Worm (Caenorhabditis elegans): Measurements from ENCODE around the gene Y6E2A.7.

The Y6E2A.7 gene

DNA sequence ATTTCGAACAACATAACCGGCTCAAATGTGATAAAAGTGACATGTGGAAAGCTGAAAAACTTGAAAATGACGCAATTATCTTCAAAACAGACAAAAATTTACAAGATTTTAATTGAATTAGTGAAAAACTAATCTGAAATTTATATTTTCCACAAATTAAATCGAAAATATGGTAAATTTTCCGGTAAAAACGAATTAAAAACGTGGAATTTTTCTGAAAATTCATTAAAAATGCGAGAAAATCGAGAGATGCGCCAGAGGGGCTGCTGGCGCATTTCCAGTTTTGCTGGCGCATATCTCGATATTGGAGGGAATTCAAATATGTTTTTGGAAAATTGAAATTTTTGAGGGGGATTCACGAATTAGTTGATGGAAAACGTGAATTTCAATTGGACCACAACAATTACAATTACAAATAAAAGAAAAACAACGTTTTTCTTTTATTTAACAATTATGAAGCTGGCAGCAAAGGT, 46.5 kb downstream of the Y6E2A.7 start, which contains the start of the genes haf-3 and F57A10.2 (continued):
- peak; percentile 94 for TF ChIP-seq T26A8.4 (GFP tag; IDR thresholded peaks at IDR 0.05)
- TF ChIP-seq hlh-30 (tag; optimal IDR thresholded peaks at IDR 0.05; ENCODE audit: insufficient read depth): peak; percentile 78
- TF ChIP-seq lin-13 (GFP tag; optimal IDR thresholded peaks at IDR 0.05): peak; percentile 83
- TF ChIP-seq daf-8 (GFP tag; IDR thresholded peaks at IDR 0.05): no peak
- no peak for TF ChIP-seq sdz-12 (GFP tag; optimal IDR thresholded peaks at IDR 0.05)
- TF ChIP-seq lin-29 (GFP tag; IDR thresholded peaks at IDR 0.05): peak; percentile 62; the same call in 1 of the 2 replicates
- peak; percentile 38 for TF ChIP-seq ceh-32 (tag; optimal IDR thresholded peaks at IDR 0.05; ENCODE audit: poor library complexity)
- TF ChIP-seq cey-2 (tag; optimal IDR thresholded peaks at IDR 0.05; ENCODE audit: borderline replicate concordance, insufficient read depth): no peak
- TF ChIP-seq mes-2 (tag; optimal IDR thresholded peaks at IDR 0.05; ENCODE audit: poor library complexity, severe bottlenecking): peak; percentile 93
- TF ChIP-seq lin-15B (tag; optimal IDR thresholded peaks at IDR 0.05): peak; percentile 68
- TF ChIP-seq nhr-102 (tag; optimal IDR thresholded peaks at IDR 0.05): peak; percentile 92
- no peak for TF ChIP-seq mxl-2 (GFP tag; conservative IDR thresholded peaks at IDR 0.05)
- peak; percentile 80; the same call in 1 of the 2 replicates for TF ChIP-seq ctbp-1 (GFP tag; IDR thresholded peaks at IDR 0.05)
- no peak for TF ChIP-seq ZK546.5 (tag; optimal IDR thresholded peaks at IDR 0.05)
- TF ChIP-seq hlh-11 (tag; optimal IDR thresholded peaks at IDR 0.05): peak; percentile 82
- peak; percentile 6 for TF ChIP-seq ces-1 (GFP tag; optimal IDR thresholded peaks at IDR 0.05)
- TF ChIP-seq R02D3.7 (tag; optimal IDR thresholded peaks at IDR 0.05): no peak
- TF ChIP-seq snpc-1.2 (GFP tag; IDR thresholded peaks at IDR 0.05): peak; percentile 70
- TF ChIP-seq snpc-4 (tag; optimal IDR thresholded peaks at IDR 0.05): peak; percentile 34
- TF ChIP-seq duxl-1 (tag; optimal IDR thresholded peaks at IDR 0.05; ENCODE audit: poor library complexity): peak; percentile 92
- peak; percentile 73 for TF ChIP-seq spr-3 (GFP tag; optimal IDR thresholded peaks at IDR 0.05)
- TF ChIP-seq jun-1 (tag; optimal IDR thresholded peaks at IDR 0.05): peak; percentile 62
- TF ChIP-seq zag-1 (tag; optimal IDR thresholded peaks at IDR 0.05): no peak
- peak; percentile 78 for TF ChIP-seq spr-1 (tag; optimal IDR thresholded peaks at IDR 0.05)
- TF ChIP-seq zip-2 (tag; optimal IDR thresholded peaks at IDR 0.05): peak; percentile 76
- TF ChIP-seq lin-39 (tag; optimal IDR thresholded peaks at IDR 0.05): no peak
- no peak for TF ChIP-seq nhr-42 (GFP tag; IDR thresholded peaks at IDR 0.05)
- peak; percentile 80 for TF ChIP-seq F49E8.2 (tag; optimal IDR thresholded peaks at IDR 0.05; ENCODE audit: borderline replicate concordance)
- no peak for TF ChIP-seq daf-12 (tag; optimal IDR thresholded peaks at IDR 0.05)
- TF ChIP-seq nhr-10 (tag; optimal IDR thresholded peaks at IDR 0.05): no peak
- TF ChIP-seq madf-9 (GFP tag; conservative IDR thresholded peaks at IDR 0.05): peak; percentile 56; the same call in 1 of the 2 replicates
- peak in 1 of 2 experiments; percentile 95 for TF ChIP-seq lsy-2 (tag; optimal IDR thresholded peaks at IDR 0.05)
- 0 out of 2 replicates have a peak, but pooled peaks have one; percentile 36 for TF ChIP-seq D1046.2 (GFP tag; IDR thresholded peaks at IDR 0.05)
- peak; percentile 99 for TF ChIP-seq dpl-1 (GFP tag; optimal IDR thresholded peaks at IDR 0.05)
- TF ChIP-seq dve-1 (tag; optimal IDR thresholded peaks at IDR 0.05; ENCODE audit: insufficient read depth): peak; percentile 95
- TF ChIP-seq daf-16 (GFP tag; optimal IDR thresholded peaks at IDR 0.05): peak in 1 of 2 experiments; percentile 58
- peak; percentile 42 for TF ChIP-seq daf-16 (tag; optimal IDR thresholded peaks at IDR 0.05)
- TF ChIP-seq tra-1 (GFP tag; IDR thresholded peaks at IDR 0.05): peak; percentile 88
- peak; percentile 9 for TF ChIP-seq nhr-25 (tag; optimal IDR thresholded peaks at IDR 0.05; ENCODE audit: borderline replicate concordance, insufficient read depth)
- TF ChIP-seq Y5F2A.4 (GFP tag; optimal IDR thresholded peaks at IDR 0.05): peak; percentile 40
- TF ChIP-seq nhr-76 (tag; optimal IDR thresholded peaks at IDR 0.05): no peak
- TF ChIP-seq lin-1 (GFP tag; IDR thresholded peaks at IDR 0.05): peak; percentile 55; the same call in 1 of the 2 replicates
- TF ChIP-seq ceh-28 (tag; optimal IDR thresholded peaks at IDR 0.05): no peak
- TF ChIP-seq nhr-77 (tag; optimal IDR thresholded peaks at IDR 0.05): peak; percentile 90
- TF ChIP-seq ztf-7 (tag; optimal IDR thresholded peaks at IDR 0.05): peak; percentile 81
- peak; percentile 76 for TF ChIP-seq aha-1 (tag)
- TF ChIP-seq pha-4 (GFP tag; IDR thresholded peaks at IDR 0.05): peak; percentile 73
- peak; percentile 46 for TF ChIP-seq pha-4 (tag; optimal IDR thresholded peaks at IDR 0.05)
- no peak for TF ChIP-seq fos-1 (tag; optimal IDR thresholded peaks at IDR 0.05)
- peak; percentile 88 for TF ChIP-seq rbr-2 (tag; optimal IDR thresholded peaks at IDR 0.05)

All from whole organism, L4 larva.